Fruit fly (Drosophila melanogaster) whole organism, wandering third instar larva: ENCODE measurements around the gene CG45012.

Experiments
- Hnf4 ChIP-seq: fragments of 200-800 bp; sonication (Bioruptor generic); optimal IDR thresholded peaks from 2 replicates; lab custom pipeline; 2016; ENCODE audit warnings: missing biosample characterization, mild to moderate bottlenecking, missing genetic modification characterization
- Hr83 ChIP-seq: fragments of 200-300 bp; sonication (Bioruptor generic); optimal IDR thresholded peaks from 2 replicates; lab custom pipeline; 2016; ENCODE audit warnings: missing biosample characterization, mild to moderate bottlenecking, missing genetic modification characterization, moderate library complexity; ENCODE audit not compliant: poor library complexity, severe bottlenecking
- Rel ChIP-seq, 2 experiments: fragments of 200-800 bp; sonication (Bioruptor generic) in 1 of 2; optimal IDR thresholded peaks; 2 replicates in 1 of 2; 3 replicates in 1 of 2; lab custom pipeline; 2016 to 2019; ENCODE audit warnings: mild to moderate bottlenecking in 2 of 2, missing biosample characterization in 2 of 2, missing genetic modification characterization in 2 of 2, moderate library complexity in 1 of 2
- br ChIP-seq: fragments of 200-800 bp; sonication (Bioruptor generic); optimal IDR thresholded peaks from 2 replicates; lab custom pipeline; 2016; ENCODE audit warnings: missing biosample characterization, missing genetic modification characterization
- foxo ChIP-seq, 2 experiments: fragments of 200-800 bp; sonication (Bioruptor generic); optimal IDR thresholded peaks; 2 replicates in 1 of 2; 3 replicates in 1 of 2; lab custom pipeline; 2016 to 2017; ENCODE audit warnings: missing biosample characterization in 2 of 2, missing genetic modification characterization in 2 of 2
- fru ChIP-seq: fragments of 200-800 bp; sonication (Bioruptor generic); optimal IDR thresholded peaks from 3 replicates; lab custom pipeline; 2016; ENCODE audit warnings: missing biosample characterization, mild to moderate bottlenecking, missing genetic modification characterization
- h ChIP-seq: fragments of 200-800 bp; sonication (Bioruptor generic); optimal IDR thresholded peaks from 3 replicates; lab custom pipeline; 2016; ENCODE audit warnings: missing biosample characterization, mild to moderate bottlenecking, missing genetic modification characterization
- lola ChIP-seq: fragments of >200 bp; optimal IDR thresholded peaks from 2 replicates; lab custom pipeline; 2017; ENCODE audit warnings: missing biosample characterization, missing genetic modification characterization
- usp ChIP-seq: fragments of >200 bp; optimal IDR thresholded peaks from 2 replicates; lab custom pipeline; 2017; ENCODE audit warnings: missing biosample characterization, missing genetic modification characterization

DNA sequence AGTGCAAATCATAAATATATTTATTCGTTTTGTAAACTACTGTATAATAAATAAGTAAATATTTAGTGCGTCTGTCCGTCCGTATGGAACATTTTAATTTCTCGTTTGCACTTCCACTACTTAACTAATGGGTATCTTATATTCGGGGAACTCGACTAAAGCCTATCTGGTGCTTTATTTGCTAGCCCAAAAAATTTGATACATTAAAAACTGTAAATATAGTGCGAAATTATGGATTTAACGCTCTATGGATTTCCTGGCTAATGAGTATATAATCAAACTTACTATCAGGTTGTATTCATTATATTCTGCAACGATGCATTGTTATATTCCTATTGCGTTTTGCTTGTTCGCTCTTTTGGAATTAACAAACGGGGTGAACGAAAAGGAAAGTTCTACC is 2.5 kb downstream of the CG45012 start, which contains the start of gene Sfp33A4:
- no peak for TF ChIP-seq Hnf4 (GFP tag; lab: Kevin White, UChicago)
- TF ChIP-seq br (GFP tag; lab: Kevin White, UChicago), result no peak
- TF ChIP-seq Hr83, result no peak
- TF ChIP-seq Rel (GFP tag; optimal IDR thresholded peaks at IDR 0.05; lab: Kevin White, UChicago), result no peak
- TF ChIP-seq Rel (tag; optimal IDR thresholded peaks at IDR 0.05; lab: Kevin White, UChicago), result no peak
- no peak for TF ChIP-seq usp (GFP tag; lab: Kevin White, UChicago)
- TF ChIP-seq foxo (GFP tag; optimal IDR thresholded peaks at IDR 0.05; lab: Kevin White, UChicago), result no peak
- no peak for TF ChIP-seq fru
- TF ChIP-seq h (GFP tag; lab: Kevin White, UChicago), result no peak
- no peak for TF ChIP-seq lola (GFP tag; lab: Kevin White, UChicago)
